Worm (Caenorhabditis elegans) whole organism, young adult: ENCODE data around the gene glb-24.
A peak's percentile ranks its signal among the peaks of the same experiment; 100 is the strongest.

Source experiments
- C06A6.2 ChIP-seq: fragments of 200-800 bp; sonication (Bioruptor generic); conservative IDR thresholded peaks from 2 replicates; pipeline ENCODE4 v1.3.6; 2022; ENCODE audit warnings: missing genetic modification characterization, missing compliant biosample characterization
- D2030.7 ChIP-seq: fragments of 200-800 bp; sonication (Bioruptor generic); IDR thresholded peaks from 2 replicates; pipeline ENCODE4 v1.3.6; 2022; ENCODE audit warnings: missing genetic modification reagents, missing genetic modification characterization, missing compliant biosample characterization
- F10E7.11 ChIP-seq: sonication (generic microtip); optimal IDR thresholded peaks from 2 replicates; lab custom pipeline; 2017; ENCODE audit warnings: mild to moderate bottlenecking, missing genetic modification characterization, moderate library complexity, missing compliant biosample characterization
- F22D6.2 ChIP-seq: sonication (generic microtip); optimal IDR thresholded peaks from 2 replicates; lab custom pipeline; 2016; ENCODE audit warnings: mild to moderate bottlenecking, missing genetic modification characterization, missing compliant biosample characterization
- F33H1.4 ChIP-seq: fragments of 200-800 bp; sonication (Bioruptor generic); IDR thresholded peaks from 2 replicates; pipeline ENCODE4 v1.3.6; 2022; ENCODE audit warnings: missing genetic modification reagents, missing genetic modification characterization, missing compliant biosample characterization
- F49E8.2 ChIP-seq: sonication (generic microtip); optimal IDR thresholded peaks from 3 replicates; lab custom pipeline; 2017; ENCODE audit warnings: missing genetic modification characterization, mild to moderate bottlenecking, missing compliant biosample characterization, antibody characterized with exemption, moderate library complexity; ENCODE audit not compliant: insufficient read depth
- F55B11.4 ChIP-seq: sonication (generic microtip); optimal IDR thresholded peaks from 2 replicates; lab custom pipeline; 2016; ENCODE audit warnings: missing compliant biosample characterization, missing genetic modification characterization, borderline replicate concordance; ENCODE audit not compliant: insufficient read depth
- F57C9.4 ChIP-seq: sonication (generic microtip); optimal IDR thresholded peaks from 2 replicates; lab custom pipeline; 2017; ENCODE audit warnings: mild to moderate bottlenecking, missing genetic modification characterization, missing compliant biosample characterization
- T07F8.4 ChIP-seq: sonication (generic microtip); optimal IDR thresholded peaks from 2 replicates; lab custom pipeline; 2016; ENCODE audit warnings: mild to moderate bottlenecking, missing genetic modification characterization, moderate library complexity, missing compliant biosample characterization
- Y53G8AR.9 ChIP-seq: fragments of 200-800 bp; sonication (Bioruptor generic); conservative IDR thresholded peaks from 2 replicates; pipeline ENCODE4 v1.3.6; 2022; ENCODE audit warnings: missing genetic modification reagents, missing genetic modification characterization, missing compliant biosample characterization
- ZK185.1 ChIP-seq: sonication (generic microtip); optimal IDR thresholded peaks from 2 replicates; lab custom pipeline; 2016; ENCODE audit warnings: mild to moderate bottlenecking, missing genetic modification characterization, missing compliant biosample characterization; ENCODE audit not compliant: poor library complexity, severe bottlenecking
- aptf-2 ChIP-seq: fragments of 200-800 bp; sonication (Bioruptor generic); conservative IDR thresholded peaks from 2 replicates; pipeline ENCODE4 v1.3.6; 2022; ENCODE audit warnings: missing genetic modification reagents, missing genetic modification characterization, missing compliant biosample characterization
- atf-7 ChIP-seq: sonication (generic microtip); optimal IDR thresholded peaks from 2 replicates; lab custom pipeline; 2017; ENCODE audit warnings: mild to moderate bottlenecking, missing genetic modification characterization, missing compliant biosample characterization
- attf-6 ChIP-seq: fragments of 200-800 bp; sonication (Bioruptor generic); IDR thresholded peaks from 2 replicates; pipeline ENCODE4 v1.3.6; 2022; ENCODE audit warnings: missing genetic modification reagents, missing genetic modification characterization, missing compliant biosample characterization
- bed-1 ChIP-seq: fragments of 200-800 bp; sonication (Bioruptor generic); IDR thresholded peaks from 2 replicates; pipeline ENCODE4 v1.3.6; 2022; ENCODE audit warnings: missing genetic modification reagents, missing genetic modification characterization, missing compliant biosample characterization
- ceh-91 ChIP-seq: fragments of 200-800 bp; sonication (Bioruptor generic); IDR thresholded peaks from 2 replicates; pipeline ENCODE4 v1.3.6; 2022; ENCODE audit warnings: missing genetic modification reagents, missing genetic modification characterization, missing compliant biosample characterization
- dox-1 ChIP-seq: fragments of 200-800 bp; sonication (Bioruptor generic); IDR thresholded peaks from 2 replicates; pipeline ENCODE4 v1.3.6; 2022; ENCODE audit warnings: missing genetic modification reagents, missing genetic modification characterization, missing compliant biosample characterization
- dpff-1 ChIP-seq: sonication (generic microtip); optimal IDR thresholded peaks from 2 replicates; lab custom pipeline; 2017; ENCODE audit warnings: mild to moderate bottlenecking, missing genetic modification characterization, missing compliant biosample characterization
- ets-4 ChIP-seq: fragments of 200-800 bp; sonication (Bioruptor generic); optimal IDR thresholded peaks from 2 replicates; lab custom pipeline; 2018; ENCODE audit warnings: mild to moderate bottlenecking, missing genetic modification characterization, missing compliant biosample characterization
- fkh-3 ChIP-seq: sonication (generic microtip); optimal IDR thresholded peaks from 2 replicates; lab custom pipeline; 2016; ENCODE audit warnings: mild to moderate bottlenecking, missing genetic modification characterization, missing compliant biosample characterization
- hmg-1.2 ChIP-seq: fragments of 200-800 bp; sonication (Bioruptor generic); IDR thresholded peaks from 2 replicates; pipeline ENCODE4 v1.3.6; 2022; ENCODE audit warnings: missing genetic modification reagents, missing genetic modification characterization, missing compliant biosample characterization
- hmg-20 ChIP-seq: fragments of 200-800 bp; sonication (Bioruptor generic); IDR thresholded peaks from 2 replicates; pipeline ENCODE4 v1.3.6; 2022; ENCODE audit warnings: missing genetic modification reagents, missing genetic modification characterization, missing compliant biosample characterization
- hsf-1 ChIP-seq: fragments of 200-800 bp; sonication (Bioruptor generic); IDR thresholded peaks from 2 replicates; pipeline ENCODE4 v1.3.6; 2022; ENCODE audit warnings: missing genetic modification reagents, missing genetic modification characterization, missing compliant biosample characterization
- lsy-27 ChIP-seq: sonication (generic microtip); optimal IDR thresholded peaks from 2 replicates; lab custom pipeline; 2017; ENCODE audit warnings: missing genetic modification characterization, mild to moderate bottlenecking, missing compliant biosample characterization, antibody characterized with exemption, missing genotype, borderline replicate concordance; ENCODE audit not compliant: insufficient read depth
- madf-6 ChIP-seq: fragments of 200-800 bp; sonication (Bioruptor generic); IDR thresholded peaks from 2 replicates; pipeline ENCODE4 v1.3.6; 2022; ENCODE audit warnings: missing genetic modification reagents, missing genetic modification characterization, missing compliant biosample characterization
- madf-8 ChIP-seq: fragments of 200-800 bp; sonication (Bioruptor generic); conservative IDR thresholded peaks from 2 replicates; pipeline ENCODE4 v1.3.6; 2022; ENCODE audit warnings: missing genetic modification reagents, missing genetic modification characterization, missing compliant biosample characterization
- mel-28 ChIP-seq: sonication (generic microtip); optimal IDR thresholded peaks from 2 replicates; lab custom pipeline; 2016; ENCODE audit warnings: borderline replicate concordance, mild to moderate bottlenecking, missing genetic modification characterization, missing compliant biosample characterization
- nhr-120 ChIP-seq: fragments of 200-800 bp; sonication (Bioruptor generic); IDR thresholded peaks from 2 replicates; pipeline ENCODE4 v1.3.6; 2022; ENCODE audit warnings: missing genetic modification characterization, missing compliant biosample characterization
- nhr-80 ChIP-seq: sonication (generic microtip); optimal IDR thresholded peaks from 2 replicates; lab custom pipeline; 2016; ENCODE audit warnings: missing genetic modification characterization, missing compliant biosample characterization
- rec-8 ChIP-seq, 2 experiments: sonication (generic microtip); optimal IDR thresholded peaks; 2 replicates each; lab custom pipeline; 2016; ENCODE audit warnings: mild to moderate bottlenecking in 2 of 2, missing genetic modification characterization in 2 of 2, missing genetic modification reagents in 2 of 2, missing genotype in 2 of 2, missing biosample characterization in 1 of 2, missing compliant biosample characterization in 1 of 2, moderate library complexity in 1 of 2
- snpc-3.4 ChIP-seq: sonication (generic microtip); optimal IDR thresholded peaks from 2 replicates; lab custom pipeline; 2017; ENCODE audit warnings: missing genetic modification characterization, mild to moderate bottlenecking, missing compliant biosample characterization, antibody characterized with exemption, moderate library complexity, missing genotype, missing genetic modification reagents
- xnd-1 ChIP-seq: sonication (generic microtip); optimal IDR thresholded peaks from 2 replicates; lab custom pipeline; 2016; ENCODE audit warnings: missing genotype, missing genetic modification reagents, missing genetic modification characterization, missing compliant biosample characterization
- zfh-2 ChIP-seq: fragments of 200-800 bp; sonication (Bioruptor generic); conservative IDR thresholded peaks from 2 replicates; pipeline ENCODE4 v1.3.6; 2022; ENCODE audit warnings: missing genetic modification reagents, missing genetic modification characterization, missing compliant biosample characterization
- ztf-3 ChIP-seq: fragments of 200-800 bp; sonication (Bioruptor generic); optimal IDR thresholded peaks from 2 replicates; lab custom pipeline; 2018; ENCODE audit warnings: mild to moderate bottlenecking, missing genetic modification characterization, missing compliant biosample characterization

Gene glb-24

ce11 chrV:12852355-12852754 lies 33.4 kb downstream of the glb-24 start:
- TF ChIP-seq nhr-80 (tag; lab: Kevin White, UChicago) (peak; percentile 56), nhr-120 (no peak), F10E7.11 (tag; lab: Kevin White, UChicago) (no peak)

- TF ChIP-seq Y53G8AR.9 (GFP tag; lab: Robert Waterston, UW) (no peak), ZK185.1 (tag; lab: Kevin White, UChicago) (no peak), nhr-80 (tag; lab: Kevin White, UChicago) (peak; percentile 49), F49E8.2 (tag; lab: Kevin White, UChicago) (no peak), atf-7 (no peak), xnd-1 (no peak), fkh-3 (no peak)
Observed at ce11 chrV:12849736-12850135, 36.0 kb downstream of the glb-24 start, which contains the start of gene C44H9.5. Gene C44H9.5, minus strand, starts transcription at chrV:12849864.

DNA sequence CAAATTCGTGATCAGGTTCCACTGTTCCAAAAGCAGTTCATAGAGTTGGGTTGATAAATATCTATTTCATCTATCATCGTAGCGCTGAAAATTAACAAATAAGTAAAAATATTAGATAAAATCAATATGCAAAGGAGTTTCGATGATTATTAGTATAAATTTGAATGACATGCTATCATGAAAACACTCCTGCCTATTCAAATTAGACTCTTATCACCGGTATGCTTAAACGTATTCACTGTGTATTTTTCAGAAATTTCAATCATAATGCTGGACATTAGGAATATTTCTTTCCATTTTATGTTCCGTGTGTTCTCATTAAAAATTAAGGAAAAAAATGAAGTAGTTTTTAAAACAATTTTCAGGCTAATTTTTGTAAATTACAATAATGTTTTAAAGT lies 40.5 kb downstream of the glb-24 start, which contains the start of gene C44H9.6:
Gene C44H9.6, minus strand, starts transcription at position 101 of the 400 bp plus-strand sequence.
- no peak for TF ChIP-seq ZK185.1 (tag; lab: Kevin White, UChicago)
- TF ChIP-seq rec-8 (tag; optimal IDR thresholded peaks at IDR 0.05; lab: Kevin White, UChicago): no peak
- no peak for TF ChIP-seq hmg-1.2
- peak; percentile 45 for TF ChIP-seq nhr-80 (tag; lab: Kevin White, UChicago)
- no peak for TF ChIP-seq hmg-20 (GFP tag; lab: Robert Waterston, UW)

- TF ChIP-seq T07F8.4 (tag; lab: Kevin White, UChicago) (no peak), ztf-3 (GFP tag; lab: Kevin White, UChicago) (no peak), xnd-1 (no peak), F55B11.4 (no peak), lsy-27 (no peak), fkh-3 (no peak), F57C9.4 (tag; lab: Kevin White, UChicago) (no peak), bed-1 (no peak), D2030.7 (GFP tag; lab: Robert Waterston, UW) (no peak), madf-6 (no peak), ets-4 (GFP tag; lab: Kevin White, UChicago) (no peak), dox-1 (no peak), dpff-1 (no peak), hsf-1 (GFP tag; lab: Robert Waterston, UW) (no peak), zfh-2 (GFP tag; lab: Robert Waterston, UW) (no peak), nhr-80 (tag; lab: Kevin White, UChicago) (no peak), F33H1.4 (GFP tag; lab: Robert Waterston, UW) (no peak), C06A6.2 (GFP tag; lab: Robert Waterston, UW) (no peak), ceh-91 (GFP tag; lab: Robert Waterston, UW) (no peak)
Observed at ce11 chrV:12844748-12845147, 41.0 kb downstream of the glb-24 start.

- TF ChIP-seq attf-6 (no peak), mel-28 (tag; lab: Kevin White, UChicago) (no peak), snpc-3.4 (no peak), F22D6.2 (tag; lab: Kevin White, UChicago) (no peak), aptf-2 (GFP tag; lab: Robert Waterston, UW) (no peak), madf-8 (GFP tag; lab: Robert Waterston, UW) (no peak)
- TF ChIP-seq, all 124 proteins: peak for 0
Observed at ce11 chrV:12835388-12835787, 50.4 kb downstream of the glb-24 start, which contains the start of gene C44H9.4. Gene C44H9.4, plus strand, starts transcription at chrV:12835688.
